Fruit fly (Drosophila melanogaster): ENCODE measurements around the gene CG7872.

dm6 chrX:15622970-15623402, 45.0 kb downstream of the CG7872 start:
- peak; percentile 79 for TF ChIP-seq CG11093 (GFP tag; IDR thresholded peaks at IDR 0.05)
- no peak for TF ChIP-seq CG6791 (GFP tag; IDR thresholded peaks at IDR 0.05; ENCODE audit: partially characterized antibody)
- no peak for TF ChIP-seq gfzf (GFP tag; optimal IDR thresholded peaks at IDR 0.05)
- TF ChIP-seq jigr1 (GFP tag; IDR thresholded peaks at IDR 0.05), result peak; percentile 75; the same call in 2 of the 3 replicates
- TF ChIP-seq CG11696 (GFP tag; IDR thresholded peaks at IDR 0.05), result peak; percentile 68

All from whole organism, embryonic.